Worm (Caenorhabditis elegans): ENCODE results near the gene ZK1240.1.

ce11 chrII:2289441-2289840 is 39.8 kb upstream of the ZK1240.1 start:
- TF ChIP-seq flh-1 (GFP tag; optimal IDR thresholded peaks at IDR 0.05) (no peak), snpc-4 (tag; optimal IDR thresholded peaks at IDR 0.05) (no peak), nhr-2 (tag; optimal IDR thresholded peaks at IDR 0.05) (no peak), sem-2 (GFP tag; optimal IDR thresholded peaks at IDR 0.05) (no peak), unc-62 (GFP tag; optimal IDR thresholded peaks at IDR 0.05) (no peak), ztf-11 (tag; optimal IDR thresholded peaks at IDR 0.05) (no peak), mep-1 (tag; optimal IDR thresholded peaks at IDR 0.05) (no peak), elt-3 (tag; optimal IDR thresholded peaks at IDR 0.05) (no peak), sptf-1 (tag; optimal IDR thresholded peaks at IDR 0.05) (no peak), pha-4 (tag; optimal IDR thresholded peaks at IDR 0.05) (no peak), cnd-1 (tag; optimal IDR thresholded peaks at IDR 0.05) (no peak), blmp-1 (tag; optimal IDR thresholded peaks at IDR 0.05) (no peak)

All from whole organism, mixed stage, embryonic.